Fruit fly (Drosophila melanogaster) whole organism, embryonic: ENCODE measurements around the gene Hs6st.
A peak's percentile ranks its signal among the peaks of the same experiment; 100 is the strongest.

ENCODE experiments used
- B-H1 ChIP-seq: fragments of 200-800 bp; sonication (Bioruptor generic); IDR thresholded peaks from 3 replicates; pipeline ENCODE4 v1.3.6; 2022; ENCODE audit warnings: missing biosample characterization, missing genetic modification characterization
- C15 ChIP-seq: fragments of 200-800 bp; sonication (Bioruptor generic); IDR thresholded peaks from 3 replicates; pipeline ENCODE4 v1.3.6; 2022; ENCODE audit warnings: missing biosample characterization, missing genetic modification characterization
- CG10431 ChIP-seq: fragments of 200-800 bp; sonication (Bioruptor generic); optimal IDR thresholded peaks from 3 replicates; lab custom pipeline; 2018; ENCODE audit warnings: missing biosample characterization, mild to moderate bottlenecking, missing genetic modification characterization
- CG12155 ChIP-seq: fragments of 200-800 bp; sonication (Bioruptor generic); optimal IDR thresholded peaks from 3 replicates; lab custom pipeline; 2016; ENCODE audit warnings: missing biosample characterization, missing genetic modification characterization
- CG12391 ChIP-seq: fragments of 200-800 bp; sonication (Bioruptor generic); optimal IDR thresholded peaks from 3 replicates; lab custom pipeline; 2018; ENCODE audit warnings: missing biosample characterization, mild to moderate bottlenecking, missing genetic modification characterization, moderate library complexity
- CG12659 ChIP-seq: fragments of 200-800 bp; sonication (Bioruptor generic); optimal IDR thresholded peaks from 3 replicates; lab custom pipeline; 2017; ENCODE audit warnings: mild to moderate bottlenecking, missing biosample characterization, missing genetic modification reagents, missing genetic modification characterization
- CG17612 ChIP-seq: fragments of 200-800 bp; sonication (Bioruptor generic); IDR thresholded peaks from 2 replicates; pipeline ENCODE4 v1.3.6; 2022; ENCODE audit warnings: missing biosample characterization, missing genetic modification characterization
- CG2875 ChIP-seq: fragments of 200-800 bp; sonication (Bioruptor generic); optimal IDR thresholded peaks from 2 replicates; lab custom pipeline; 2017; ENCODE audit warnings: missing biosample characterization, mild to moderate bottlenecking, missing genetic modification characterization, missing genetic modification reagents
- CG30020 ChIP-seq: fragments of 200-800 bp; optimal IDR thresholded peaks from 2 replicates; lab custom pipeline; 2019; ENCODE audit warnings: missing biosample characterization, mild to moderate bottlenecking, missing genetic modification characterization, moderate library complexity
- CG3163 ChIP-seq: fragments of 200-800 bp; sonication (Bioruptor generic); optimal IDR thresholded peaks from 3 replicates; lab custom pipeline; 2016; ENCODE audit warnings: missing biosample characterization, missing genetic modification characterization
- CG6683 ChIP-seq: fragments of 200-800 bp; sonication (Bioruptor generic); optimal IDR thresholded peaks from 2 replicates; lab custom pipeline; 2017; ENCODE audit warnings: missing biosample characterization, mild to moderate bottlenecking, missing genetic modification characterization, missing genetic modification reagents
- CG7271 ChIP-seq: fragments of 200-800 bp; sonication (Bioruptor generic); optimal IDR thresholded peaks from 2 replicates; lab custom pipeline; 2018; ENCODE audit warnings: missing biosample characterization, mild to moderate bottlenecking, missing genetic modification characterization, moderate library complexity
- CG7372 ChIP-seq: fragments of 200-800 bp; sonication (Bioruptor generic); IDR thresholded peaks from 2 replicates; pipeline ENCODE4 v1.3.6; 2022; ENCODE audit warnings: missing biosample characterization, missing genetic modification characterization
- CG9817 ChIP-seq: fragments of 200-800 bp; sonication (Bioruptor generic); optimal IDR thresholded peaks from 2 replicates; lab custom pipeline; 2018; ENCODE audit warnings: missing biosample characterization, mild to moderate bottlenecking, missing genetic modification characterization, moderate library complexity
- D19B ChIP-seq: fragments of 200-800 bp; sonication (Bioruptor generic); optimal IDR thresholded peaks from 2 replicates; lab custom pipeline; 2017; ENCODE audit warnings: missing biosample characterization, mild to moderate bottlenecking, missing genetic modification characterization
- HLH3B ChIP-seq: fragments of 200-800 bp; sonication (Bioruptor generic); IDR thresholded peaks from 2 replicates; pipeline ENCODE4 v1.3.6; 2022; ENCODE audit warnings: missing biosample characterization, missing genetic modification characterization
- HLHmδ ChIP-seq: fragments of 200-800 bp; sonication (Bioruptor generic); optimal IDR thresholded peaks from 2 replicates; lab custom pipeline; 2018; ENCODE audit warnings: missing biosample characterization, mild to moderate bottlenecking, missing genetic modification characterization, moderate library complexity
- Jarid2 ChIP-seq: fragments of 200-800 bp; sonication (Bioruptor generic); optimal IDR thresholded peaks from 3 replicates; lab custom pipeline; 2017; ENCODE audit warnings: mild to moderate bottlenecking, missing biosample characterization, missing genetic modification reagents, missing genetic modification characterization
- NC2α ChIP-seq: fragments of 200-800 bp; sonication (Bioruptor generic); optimal IDR thresholded peaks from 2 replicates; lab custom pipeline; 2016; ENCODE audit warnings: missing biosample characterization, missing genetic modification characterization
- Side ChIP-seq: fragments of 200-800 bp; sonication (Bioruptor generic); optimal IDR thresholded peaks from 2 replicates; lab custom pipeline; 2016; ENCODE audit warnings: missing biosample characterization, missing genetic modification characterization
- Taf1 ChIP-seq: fragments of 200-800 bp; sonication (Bioruptor generic); IDR thresholded peaks from 2 replicates; pipeline ENCODE4 v1.3.6; 2022; ENCODE audit warnings: missing biosample characterization, missing genetic modification characterization
- Tbp ChIP-seq: fragments of >200 bp; optimal IDR thresholded peaks from 2 replicates; lab custom pipeline; 2018; ENCODE audit warnings: missing biosample characterization, missing genetic modification characterization
- YL-1 ChIP-seq: fragments of 200-800 bp; sonication (Bioruptor generic); optimal IDR thresholded peaks from 3 replicates; lab custom pipeline; 2017; ENCODE audit warnings: missing biosample characterization, mild to moderate bottlenecking, missing genetic modification characterization
- ac ChIP-seq: fragments of 200-800 bp; sonication (Bioruptor generic); optimal IDR thresholded peaks from 3 replicates; lab custom pipeline; 2017; ENCODE audit warnings: missing biosample characterization, mild to moderate bottlenecking, missing genetic modification characterization
- bab2 ChIP-seq: fragments of 200-800 bp; sonication (Bioruptor generic); optimal IDR thresholded peaks from 2 replicates; lab custom pipeline; 2016; ENCODE audit warnings: missing biosample characterization, missing genetic modification characterization
- br ChIP-seq: fragments of >200 bp; optimal IDR thresholded peaks from 2 replicates; lab custom pipeline; 2017
- bsh ChIP-seq, 2 experiments: fragments of 200-800 bp; sonication (Bioruptor generic); optimal IDR thresholded peaks; 2 replicates each; lab custom pipeline; 2017 to 2018; ENCODE audit warnings: mild to moderate bottlenecking in 2 of 2, missing biosample characterization in 2 of 2, missing genetic modification characterization in 2 of 2, moderate library complexity in 1 of 2
- chif ChIP-seq, 2 experiments: fragments of 200-800 bp; sonication (Bioruptor generic); optimal IDR thresholded peaks; 3 replicates each; lab custom pipeline; 2016; ENCODE audit warnings: missing biosample characterization in 2 of 2, missing genetic modification characterization in 2 of 2
- ci ChIP-seq: fragments of 200-800 bp; sonication (Bioruptor generic); IDR thresholded peaks from 3 replicates; pipeline ENCODE4 v1.3.6; 2022; ENCODE audit warnings: missing biosample characterization, missing genetic modification characterization
- crc ChIP-seq: fragments of 200-800 bp; sonication (Bioruptor generic); optimal IDR thresholded peaks from 2 replicates; lab custom pipeline; 2016; ENCODE audit warnings: missing biosample characterization, missing genetic modification characterization
- dmrt11E ChIP-seq: fragments of 200-800 bp; sonication (Bioruptor generic); optimal IDR thresholded peaks from 3 replicates; lab custom pipeline; 2018; ENCODE audit warnings: missing biosample characterization, mild to moderate bottlenecking, missing genetic modification characterization, moderate library complexity
- dmrt99B ChIP-seq: fragments of 200-800 bp; sonication (Bioruptor generic); optimal IDR thresholded peaks from 2 replicates; lab custom pipeline; 2018; ENCODE audit warnings: missing biosample characterization, mild to moderate bottlenecking, missing genetic modification characterization, moderate library complexity
- ems ChIP-seq: fragments of 200-800 bp; sonication (Bioruptor generic); optimal IDR thresholded peaks from 3 replicates; lab custom pipeline; 2016; ENCODE audit warnings: missing biosample characterization, missing genetic modification characterization
- en ChIP-seq: fragments of 200-800 bp; sonication (Bioruptor generic); optimal IDR thresholded peaks from 2 replicates; lab custom pipeline; 2016; ENCODE audit warnings: missing biosample characterization, missing genetic modification characterization
- fd102C ChIP-seq: fragments of 200-800 bp; sonication (Bioruptor generic); optimal IDR thresholded peaks from 2 replicates; lab custom pipeline; 2018; ENCODE audit warnings: missing biosample characterization, mild to moderate bottlenecking, missing genetic modification characterization, moderate library complexity
- fd64A ChIP-seq: fragments of 200-800 bp; sonication (Bioruptor generic); optimal IDR thresholded peaks from 3 replicates; lab custom pipeline; 2018; ENCODE audit warnings: missing biosample characterization, mild to moderate bottlenecking, missing genetic modification characterization
- fu2 ChIP-seq: fragments of 200-800 bp; sonication (Bioruptor generic); optimal IDR thresholded peaks from 2 replicates; lab custom pipeline; 2016; ENCODE audit warnings: missing biosample characterization, missing genetic modification characterization
- ind ChIP-seq: fragments of 200-800 bp; sonication (Bioruptor generic); optimal IDR thresholded peaks from 3 replicates; lab custom pipeline; 2016; ENCODE audit warnings: missing biosample characterization, missing genetic modification characterization
- insv ChIP-seq, 2 experiments: fragments of 200-800 bp; sonication (Bioruptor generic); optimal IDR thresholded peaks; 3 replicates each; lab custom pipeline; 2016 to 2018; ENCODE audit warnings: missing biosample characterization in 2 of 2, missing genetic modification characterization in 2 of 2
- jigr1 ChIP-seq: fragments of 200-800 bp; sonication (Bioruptor generic); IDR thresholded peaks from 3 replicates; pipeline ENCODE4 v1.3.6; 2022; ENCODE audit warnings: missing biosample characterization, missing genetic modification characterization
- nom ChIP-seq: fragments of 200-800 bp; sonication (Bioruptor generic); optimal IDR thresholded peaks from 2 replicates; lab custom pipeline; 2017; ENCODE audit warnings: missing biosample characterization, missing genetic modification characterization, mild to moderate bottlenecking, moderate library complexity, missing genetic modification reagents
- repo ChIP-seq: fragments of 200-800 bp; sonication (Bioruptor generic); optimal IDR thresholded peaks from 2 replicates; lab custom pipeline; 2016; ENCODE audit warnings: missing biosample characterization, missing genetic modification characterization
- sens ChIP-seq: fragments of 200-800 bp; sonication (Bioruptor generic); peaks from one replicate; lab custom pipeline; 2016; ENCODE audit warnings: missing biosample characterization, missing genetic modification characterization
- shn ChIP-seq: fragments of 200-800 bp; sonication (Bioruptor generic); optimal IDR thresholded peaks from 3 replicates; lab custom pipeline; 2016; ENCODE audit warnings: missing biosample characterization, missing genetic modification characterization
- stc ChIP-seq: fragments of 200-800 bp; sonication (Bioruptor generic); IDR thresholded peaks from 2 replicates; pipeline ENCODE4 v1.3.6; 2022; ENCODE audit warnings: missing biosample characterization, missing genetic modification characterization
- tll ChIP-seq, 2 experiments: fragments of 200-800 bp in 1 of 2; fragments of >200 bp in 1 of 2; sonication (Bioruptor generic) in 1 of 2; optimal IDR thresholded peaks; 2 replicates each; lab custom pipeline; 2017 to 2019; ENCODE audit warnings: missing biosample characterization in 2 of 2, missing genetic modification characterization in 2 of 2, mild to moderate bottlenecking in 1 of 2, moderate library complexity in 1 of 2
- tna ChIP-seq: fragments of 200-800 bp; sonication (Bioruptor generic); IDR thresholded peaks from 2 replicates; pipeline ENCODE4 v1.3.6; 2022; ENCODE audit warnings: missing biosample characterization, missing genetic modification characterization; ENCODE audit not compliant: partially characterized antibody
- twi ChIP-seq: fragments of 200-800 bp; optimal IDR thresholded peaks from 2 replicates; lab custom pipeline; 2019; ENCODE audit warnings: missing biosample characterization, mild to moderate bottlenecking, missing genetic modification characterization, moderate library complexity
- tx ChIP-seq: fragments of 200-800 bp; sonication (Bioruptor generic); optimal IDR thresholded peaks from 2 replicates; lab custom pipeline; 2016; ENCODE audit warnings: missing biosample characterization, missing genetic modification characterization
- zen ChIP-seq: fragments of 200-800 bp; sonication (Bioruptor generic); optimal IDR thresholded peaks from 3 replicates; lab custom pipeline; 2018; ENCODE audit warnings: missing biosample characterization, mild to moderate bottlenecking, missing genetic modification characterization, moderate library complexity

The Hs6st gene

DNA sequence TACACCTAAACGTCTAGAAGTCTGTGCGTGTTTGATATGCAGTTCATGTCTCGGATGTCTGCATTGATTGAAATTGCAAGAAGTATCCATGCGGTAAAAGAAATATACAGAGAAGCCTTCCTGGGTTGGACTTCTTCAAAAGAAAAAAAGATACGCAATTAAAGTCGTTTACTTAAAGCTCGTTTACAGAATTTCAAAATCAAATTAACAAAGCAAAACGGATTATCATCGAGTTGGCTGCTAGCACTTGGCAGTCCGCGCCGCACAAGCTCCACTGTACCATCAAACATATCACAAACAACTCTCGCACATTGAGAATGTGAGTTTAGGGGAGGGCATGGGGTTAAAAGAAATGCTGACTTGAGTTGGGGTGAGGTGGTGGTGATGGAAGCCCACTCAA lies 9.9 kb downstream of the Hs6st start (continued):
- TF ChIP-seq NC2α, result peak; percentile 49
- no peak for TF ChIP-seq HLHmδ
- no peak for TF ChIP-seq CG10431 (GFP tag; lab: Kevin White, UChicago)
- peak; percentile 36 for TF ChIP-seq tx (GFP tag; lab: Kevin White, UChicago)
- TF ChIP-seq CG7271 (tag; lab: Kevin White, UChicago), result no peak
- 0 out of 2 replicates have a peak, but pooled peaks have one; percentile 10 for TF ChIP-seq Taf1 (GFP tag; lab: Robert Waterston, UW)
- TF ChIP-seq dmrt99B (tag; lab: Kevin White, UChicago), result peak; percentile 84
- no peak for TF ChIP-seq br (lab: Kevin White, UChicago)
- no peak for TF ChIP-seq YL-1 (GFP tag; lab: Kevin White, UChicago)
- TF ChIP-seq ind (GFP tag; lab: Kevin White, UChicago), result peak; percentile 73
- TF ChIP-seq sens (GFP tag; lab: Kevin White, UChicago), result peak; percentile 96
- TF ChIP-seq Jarid2 (GFP tag; lab: Kevin White, UChicago), result peak; percentile 24
- TF ChIP-seq, all 482 proteins: peak for 318

DNA sequence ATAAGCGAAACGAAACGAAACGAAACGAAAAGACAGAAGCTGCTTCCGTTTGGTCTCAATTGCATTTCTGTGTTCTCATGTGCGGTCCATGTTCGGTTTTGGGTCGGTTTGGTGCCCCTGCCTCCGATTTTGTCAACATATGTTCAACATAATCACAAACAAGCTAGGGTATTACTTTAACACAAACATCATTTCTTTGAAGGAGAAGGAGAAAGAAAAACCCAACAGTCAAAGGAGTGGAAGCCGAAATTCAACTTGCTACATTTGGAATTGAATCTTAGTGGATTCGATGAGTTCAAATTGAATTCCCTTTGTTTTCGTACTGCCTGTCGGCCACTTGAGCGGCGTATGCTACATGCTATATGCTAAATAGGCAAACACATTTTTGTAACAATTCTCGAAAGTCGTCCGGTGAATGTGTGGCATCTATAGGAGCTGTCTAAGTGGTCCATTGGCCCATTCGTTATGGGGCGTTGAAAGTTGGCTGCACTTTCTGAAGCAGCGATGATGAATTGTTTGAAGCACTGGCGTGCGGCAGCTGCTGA lies 10.7 kb downstream of the Hs6st start:
- TF ChIP-seq CG12155 (GFP tag; lab: Kevin White, UChicago) (no peak), CG17612 (GFP tag; lab: Robert Waterston, UW) (no peak), dmrt11E (tag; lab: Kevin White, UChicago) (peak; percentile 37), ac (GFP tag; lab: Kevin White, UChicago) (no peak), bsh (GFP tag; optimal IDR thresholded peaks at IDR 0.05; lab: Kevin White, UChicago) (no peak), ems (GFP tag; lab: Kevin White, UChicago) (no peak), CG6683 (GFP tag; lab: Kevin White, UChicago) (no peak), fd102C (GFP tag; lab: Kevin White, UChicago) (no peak), CG3163 (no peak), bab2 (GFP tag; lab: Kevin White, UChicago) (no peak), insv (GFP tag; optimal IDR thresholded peaks at IDR 0.05; lab: Kevin White, UChicago) (peak in 1 of 2 experiments; percentile 54), en (GFP tag; lab: Kevin White, UChicago) (no peak), shn (GFP tag; lab: Kevin White, UChicago) (no peak), stc (GFP tag; lab: Robert Waterston, UW) (no peak), CG12391 (tag; lab: Kevin White, UChicago) (no peak), tll (GFP tag; optimal IDR thresholded peaks at IDR 0.05; lab: Kevin White, UChicago) (peak in 1 of 2 experiments; percentile 41), zen (tag; lab: Kevin White, UChicago) (no peak), CG9817 (tag; lab: Kevin White, UChicago) (no peak), Side (GFP tag; lab: Kevin White, UChicago) (no peak), fu2 (GFP tag; lab: Kevin White, UChicago) (no peak), CG2875 (GFP tag; lab: Kevin White, UChicago) (no peak), twi (tag; lab: Kevin White, UChicago) (peak; percentile 99), tna (GFP tag; lab: Robert Waterston, UW) (no peak), tx (GFP tag; lab: Kevin White, UChicago) (no peak), Tbp (GFP tag; lab: Kevin White, UChicago) (no peak), C15 (GFP tag; lab: Robert Waterston, UW) (no peak), CG7372 (GFP tag; lab: Robert Waterston, UW) (no peak), CG30020 (tag; lab: Kevin White, UChicago) (no peak), ci (GFP tag; lab: Robert Waterston, UW) (0 out of 3 replicates have a peak, but pooled peaks have one; percentile 6), B-H1 (GFP tag; lab: Robert Waterston, UW) (no peak), repo (GFP tag; lab: Kevin White, UChicago) (no peak), D19B (GFP tag; lab: Kevin White, UChicago) (no peak), CG12659 (no peak), HLH3B (GFP tag; lab: Robert Waterston, UW) (no peak), fd64A (GFP tag; lab: Kevin White, UChicago) (no peak), jigr1 (GFP tag; lab: Robert Waterston, UW) (no peak), nom (GFP tag; lab: Kevin White, UChicago) (no peak), chif (GFP tag; optimal IDR thresholded peaks at IDR 0.05; lab: Kevin White, UChicago) (no peak), crc (no peak)
